Fruit fly (Drosophila melanogaster) whole organism, embryonic: ENCODE data around the gene Flad1.

Source experiments
- Atf6 ChIP-seq: fragments of 200-800 bp; sonication (Bioruptor generic); IDR thresholded peaks from 2 replicates; pipeline ENCODE4 v1.3.6; 2022; ENCODE audit warnings: missing biosample characterization, missing genetic modification characterization
- BtbVII ChIP-seq: fragments of 200-800 bp; sonication (Bioruptor generic); optimal IDR thresholded peaks from 3 replicates; lab custom pipeline; 2017; ENCODE audit warnings: missing biosample characterization, mild to moderate bottlenecking, missing genetic modification characterization
- CG10267 ChIP-seq: fragments of 200-800 bp; sonication (Bioruptor generic); optimal IDR thresholded peaks from 2 replicates; lab custom pipeline; 2018; ENCODE audit warnings: missing biosample characterization, mild to moderate bottlenecking, missing genetic modification characterization, moderate library complexity
- CG10959 ChIP-seq: fragments of 200-800 bp; sonication (Bioruptor generic); IDR thresholded peaks from 2 replicates; pipeline ENCODE4 v1.3.6; 2022; ENCODE audit warnings: missing biosample characterization, missing genetic modification characterization
- CG10979 ChIP-seq: fragments of 200-800 bp; sonication (Bioruptor generic); optimal IDR thresholded peaks from 2 replicates; lab custom pipeline; 2018; ENCODE audit warnings: missing biosample characterization, mild to moderate bottlenecking, missing genetic modification characterization, moderate library complexity
- CG11504 ChIP-seq: fragments of 200-800 bp; sonication (Bioruptor generic); optimal IDR thresholded peaks from 3 replicates; lab custom pipeline; 2019; ENCODE audit warnings: missing biosample characterization, mild to moderate bottlenecking, missing genetic modification characterization, moderate library complexity
- CG12236 ChIP-seq: fragments of 200-800 bp; sonication (Bioruptor generic); optimal IDR thresholded peaks from 2 replicates; lab custom pipeline; 2016; ENCODE audit warnings: missing biosample characterization, missing genetic modification characterization
- CG13287 ChIP-seq: fragments of 200-800 bp; sonication (Bioruptor generic); IDR thresholded peaks from 2 replicates; pipeline ENCODE4 v1.3.6; 2022; ENCODE audit warnings: missing biosample characterization, missing genetic modification characterization; ENCODE audit not compliant: partially characterized antibody
- CG1529 ChIP-seq: fragments of 200-800 bp; sonication (Bioruptor generic); optimal IDR thresholded peaks from 3 replicates; lab custom pipeline; 2018; ENCODE audit warnings: missing biosample characterization, missing genetic modification characterization
- CG15696 ChIP-seq: fragments of 200-800 bp; sonication (Bioruptor generic); optimal IDR thresholded peaks from 2 replicates; lab custom pipeline; 2019; ENCODE audit warnings: missing biosample characterization, mild to moderate bottlenecking, missing genetic modification characterization, moderate library complexity
- CG16863 ChIP-seq: fragments of 200-800 bp; sonication (Bioruptor generic); optimal IDR thresholded peaks from 3 replicates; lab custom pipeline; 2016; ENCODE audit warnings: missing biosample characterization, missing genetic modification characterization
- CG17912 ChIP-seq: fragments of 200-800 bp; sonication (Bioruptor generic); optimal IDR thresholded peaks from 2 replicates; lab custom pipeline; 2018; ENCODE audit warnings: missing biosample characterization, mild to moderate bottlenecking, missing genetic modification characterization
- CG34422 ChIP-seq: fragments of 200-800 bp; sonication (Bioruptor generic); IDR thresholded peaks from 3 replicates; pipeline ENCODE4 v1.3.6; 2022; ENCODE audit warnings: missing biosample characterization, missing genetic modification characterization
- CG4707 ChIP-seq: fragments of 200-800 bp; sonication (Bioruptor generic); optimal IDR thresholded peaks from 2 replicates; lab custom pipeline; 2018; ENCODE audit warnings: missing biosample characterization, mild to moderate bottlenecking, missing genetic modification characterization, moderate library complexity
- CG7745 ChIP-seq: fragments of 200-800 bp; sonication (Bioruptor generic); optimal IDR thresholded peaks from 2 replicates; lab custom pipeline; 2018; ENCODE audit warnings: missing biosample characterization, mild to moderate bottlenecking, missing genetic modification characterization, moderate library complexity
- CG9215 ChIP-seq: fragments of 200-800 bp; sonication (Bioruptor generic); IDR thresholded peaks from 2 replicates; pipeline ENCODE4 v1.3.6; 2022; ENCODE audit warnings: missing biosample characterization, missing genetic modification characterization
- CG9437 ChIP-seq: fragments of 200-800 bp; sonication (Bioruptor generic); optimal IDR thresholded peaks from 2 replicates; lab custom pipeline; 2018; ENCODE audit warnings: missing biosample characterization, mild to moderate bottlenecking, missing genetic modification characterization
- Chrac-16 ChIP-seq: fragments of 200-800 bp; sonication (Bioruptor generic); optimal IDR thresholded peaks from 3 replicates; lab custom pipeline; 2016; ENCODE audit warnings: missing biosample characterization, missing genetic modification characterization
- E2f1 ChIP-seq: fragments of 200-800 bp; sonication (Bioruptor generic); IDR thresholded peaks from 2 replicates; pipeline ENCODE4 v1.3.6; 2022; ENCODE audit warnings: missing biosample characterization, missing genetic modification characterization
- Elba2 ChIP-seq: fragments of 200-800 bp; sonication (Bioruptor generic); optimal IDR thresholded peaks from 3 replicates; lab custom pipeline; 2016; ENCODE audit warnings: missing biosample characterization, missing genetic modification characterization
- Fer3 ChIP-seq: fragments of 200-800 bp; sonication (Bioruptor generic); optimal IDR thresholded peaks from 2 replicates; lab custom pipeline; 2018; ENCODE audit warnings: missing biosample characterization, mild to moderate bottlenecking, missing genetic modification characterization, moderate library complexity
- Hr3 ChIP-seq: fragments of 200-800 bp; sonication (Bioruptor generic); optimal IDR thresholded peaks from 3 replicates; lab custom pipeline; 2016; ENCODE audit warnings: missing biosample characterization, missing genetic modification characterization
- Neu2 ChIP-seq: fragments of 200-800 bp; sonication (Bioruptor generic); optimal IDR thresholded peaks from 3 replicates; lab custom pipeline; 2016; ENCODE audit warnings: missing biosample characterization, missing genetic modification characterization, borderline replicate concordance
- Oaz ChIP-seq: fragments of 200-800 bp; sonication (Bioruptor generic); IDR thresholded peaks from 2 replicates; pipeline ENCODE4 v1.3.6; 2022; ENCODE audit warnings: missing biosample characterization, missing genetic modification characterization
- bcd ChIP-seq: fragments of 200-800 bp; sonication (Bioruptor generic); optimal IDR thresholded peaks from 2 replicates; lab custom pipeline; 2017; ENCODE audit warnings: missing biosample characterization, mild to moderate bottlenecking, missing genetic modification characterization
- ewg ChIP-seq: fragments of 200-800 bp; sonication (Bioruptor generic); optimal IDR thresholded peaks from 3 replicates; lab custom pipeline; 2017; ENCODE audit warnings: mild to moderate bottlenecking, missing biosample characterization, missing genetic modification reagents, missing genetic modification characterization
- fd64A ChIP-seq: fragments of 200-800 bp; sonication (Bioruptor generic); optimal IDR thresholded peaks from 3 replicates; lab custom pipeline; 2018; ENCODE audit warnings: missing biosample characterization, mild to moderate bottlenecking, missing genetic modification characterization
- gem ChIP-seq: fragments of 200-800 bp; sonication (Bioruptor generic); optimal IDR thresholded peaks from 2 replicates; lab custom pipeline; 2019; ENCODE audit warnings: missing biosample characterization, mild to moderate bottlenecking, missing genetic modification characterization, moderate library complexity
- gro ChIP-seq: fragments of 200-800 bp; sonication (Bioruptor generic); optimal IDR thresholded peaks from 2 replicates; lab custom pipeline; 2016; ENCODE audit warnings: missing biosample characterization, missing genetic modification characterization
- ham ChIP-seq: fragments of 200-800 bp; sonication (Bioruptor generic); IDR thresholded peaks from 2 replicates; pipeline ENCODE4 v1.3.6; 2022; ENCODE audit warnings: missing biosample characterization, missing genetic modification characterization
- inv ChIP-seq: fragments of 200-800 bp; sonication (Bioruptor generic); IDR thresholded peaks from 2 replicates; pipeline ENCODE4 v1.3.6; 2022; ENCODE audit warnings: missing biosample characterization, missing genetic modification characterization; ENCODE audit not compliant: partially characterized antibody
- lilli ChIP-seq: fragments of 200-800 bp; sonication (Bioruptor generic); optimal IDR thresholded peaks from 3 replicates; lab custom pipeline; 2016; ENCODE audit warnings: missing biosample characterization, missing genetic modification characterization
- lov ChIP-seq, 2 experiments: fragments of 200-800 bp in 1 of 2; fragments of >200 bp in 1 of 2; sonication (Bioruptor generic) in 1 of 2; IDR thresholded peaks in 1 of 2; optimal IDR thresholded peaks in 1 of 2; 2 replicates in 1 of 2; 3 replicates in 1 of 2; pipeline versions ENCODE4 v1.3.6 to Lab custom; 2017 to 2022; ENCODE audit warnings: missing biosample characterization in 1 of 2, missing genetic modification characterization in 1 of 2
- pzg ChIP-seq: fragments of 200-800 bp; sonication (Bioruptor generic); optimal IDR thresholded peaks from 3 replicates; lab custom pipeline; 2018; ENCODE audit warnings: missing biosample characterization, mild to moderate bottlenecking, missing genetic modification characterization, moderate library complexity
- repo ChIP-seq: fragments of 200-800 bp; sonication (Bioruptor generic); optimal IDR thresholded peaks from 2 replicates; lab custom pipeline; 2016; ENCODE audit warnings: missing biosample characterization, missing genetic modification characterization
- schlank ChIP-seq: fragments of 200-800 bp; sonication (Bioruptor generic); optimal IDR thresholded peaks from 2 replicates; lab custom pipeline; 2018; ENCODE audit warnings: missing biosample characterization, mild to moderate bottlenecking, missing genetic modification characterization
- shn ChIP-seq: fragments of 200-800 bp; sonication (Bioruptor generic); optimal IDR thresholded peaks from 3 replicates; lab custom pipeline; 2016; ENCODE audit warnings: missing biosample characterization, missing genetic modification characterization
- tap ChIP-seq: fragments of 200-800 bp; optimal IDR thresholded peaks from 3 replicates; lab custom pipeline; 2019; ENCODE audit warnings: missing biosample characterization, mild to moderate bottlenecking, missing genetic modification characterization, moderate library complexity
- tin ChIP-seq: fragments of 200-800 bp; sonication (Bioruptor generic); optimal IDR thresholded peaks from 3 replicates; lab custom pipeline; 2016; ENCODE audit warnings: missing biosample characterization, missing genetic modification characterization
- tll ChIP-seq, 2 experiments: fragments of 200-800 bp in 1 of 2; fragments of >200 bp in 1 of 2; sonication (Bioruptor generic) in 1 of 2; optimal IDR thresholded peaks; 2 replicates each; lab custom pipeline; 2017 to 2019; ENCODE audit warnings: missing biosample characterization in 2 of 2, missing genetic modification characterization in 2 of 2, mild to moderate bottlenecking in 1 of 2, moderate library complexity in 1 of 2
- vfl ChIP-seq: fragments of 200-800 bp; sonication (Bioruptor generic); optimal IDR thresholded peaks from 2 replicates; lab custom pipeline; 2016; ENCODE audit warnings: missing biosample characterization, missing genetic modification characterization
- zen ChIP-seq: fragments of 200-800 bp; sonication (Bioruptor generic); optimal IDR thresholded peaks from 3 replicates; lab custom pipeline; 2018; ENCODE audit warnings: missing biosample characterization, mild to moderate bottlenecking, missing genetic modification characterization, moderate library complexity

Flad1 gene

dm6 chrX:12939951-12940350, 36.6 kb upstream of the Flad1 start (continued):
- peak; percentile 31 for TF ChIP-seq gem (tag; lab: Kevin White, UChicago)
- TF ChIP-seq CG10267: peak; percentile 18
- no peak for TF ChIP-seq Oaz (GFP tag; lab: Robert Waterston, UW)
- peak; percentile 13 for TF ChIP-seq CG11504 (tag; lab: Kevin White, UChicago)
- no peak for TF ChIP-seq tap (tag; lab: Kevin White, UChicago)
- TF ChIP-seq inv (GFP tag; lab: Robert Waterston, UW): no peak
- no peak for TF ChIP-seq bcd
- TF ChIP-seq CG7745 (tag; lab: Kevin White, UChicago): no peak
- no peak for TF ChIP-seq CG9215 (GFP tag; lab: Robert Waterston, UW)
- no peak for TF ChIP-seq ewg (GFP tag; lab: Kevin White, UChicago)
- peak; percentile 69 for TF ChIP-seq zen (tag; lab: Kevin White, UChicago)
- TF ChIP-seq shn (GFP tag; lab: Kevin White, UChicago): no peak
- 0 out of 2 replicates have a peak, but pooled peaks have one; percentile 9 for TF ChIP-seq E2f1 (GFP tag; lab: Robert Waterston, UW)
- TF ChIP-seq schlank: no peak
- TF ChIP-seq CG4707 (GFP tag; lab: Kevin White, UChicago): no peak
- no peak for TF ChIP-seq lov (optimal IDR thresholded peaks at IDR 0.05; lab: Kevin White, UChicago)
- TF ChIP-seq lov (GFP tag; IDR thresholded peaks at IDR 0.05; lab: Robert Waterston, UW): 0 out of 3 replicates have a peak, but pooled peaks have one; percentile 41
- TF ChIP-seq CG10979 (tag; lab: Kevin White, UChicago): peak; percentile 49
- TF ChIP-seq CG17912 (GFP tag; lab: Kevin White, UChicago): no peak
- no peak for TF ChIP-seq CG13287 (GFP tag; lab: Robert Waterston, UW)
- TF ChIP-seq vfl (GFP tag; lab: Kevin White, UChicago): no peak
- peak; percentile 7 for TF ChIP-seq tin (GFP tag; lab: Kevin White, UChicago)
- TF ChIP-seq BtbVII (GFP tag; lab: Kevin White, UChicago): no peak
- TF ChIP-seq pzg (GFP tag; lab: Kevin White, UChicago): no peak
- TF ChIP-seq Elba2 (GFP tag; lab: Kevin White, UChicago): peak; percentile 8
- no peak for TF ChIP-seq Hr3 (GFP tag; lab: Kevin White, UChicago)
- 0 out of 2 replicates have a peak, but pooled peaks have one; percentile 39 for TF ChIP-seq CG10959 (GFP tag; lab: Robert Waterston, UW)
- TF ChIP-seq CG16863: no peak
- TF ChIP-seq lilli (GFP tag; lab: Kevin White, UChicago): peak; percentile 8
- TF ChIP-seq Fer3: no peak
- no peak for TF ChIP-seq ham
- TF ChIP-seq CG34422 (GFP tag; lab: Robert Waterston, UW): no peak
- no peak for TF ChIP-seq gro (GFP tag; lab: Kevin White, UChicago)
- no peak for TF ChIP-seq Neu2 (GFP tag; lab: Kevin White, UChicago)
- TF ChIP-seq repo (GFP tag; lab: Kevin White, UChicago): no peak
- TF ChIP-seq CG1529 (GFP tag; lab: Kevin White, UChicago): no peak
- TF ChIP-seq Atf6 (GFP tag; lab: Robert Waterston, UW): no peak
- TF ChIP-seq CG15696 (tag; lab: Kevin White, UChicago): peak; percentile 44
- TF ChIP-seq CG9437: no peak
- peak in 1 of 2 experiments; percentile 66 for TF ChIP-seq tll (GFP tag; optimal IDR thresholded peaks at IDR 0.05; lab: Kevin White, UChicago)
- peak; percentile 12 for TF ChIP-seq Chrac-16 (GFP tag; lab: Kevin White, UChicago)
- TF ChIP-seq CG12236 (GFP tag; lab: Kevin White, UChicago): no peak
- no peak for TF ChIP-seq fd64A (GFP tag; lab: Kevin White, UChicago)
